Worm (Caenorhabditis elegans): Measurements from ENCODE around the gene C08F8.2.
"Not testable (repeated sequence)": the region's sequence is repeated elsewhere in the genome, so short reads cannot be mapped to it uniquely, and the experiment has no call there.

C08F8.2 gene

DNA sequence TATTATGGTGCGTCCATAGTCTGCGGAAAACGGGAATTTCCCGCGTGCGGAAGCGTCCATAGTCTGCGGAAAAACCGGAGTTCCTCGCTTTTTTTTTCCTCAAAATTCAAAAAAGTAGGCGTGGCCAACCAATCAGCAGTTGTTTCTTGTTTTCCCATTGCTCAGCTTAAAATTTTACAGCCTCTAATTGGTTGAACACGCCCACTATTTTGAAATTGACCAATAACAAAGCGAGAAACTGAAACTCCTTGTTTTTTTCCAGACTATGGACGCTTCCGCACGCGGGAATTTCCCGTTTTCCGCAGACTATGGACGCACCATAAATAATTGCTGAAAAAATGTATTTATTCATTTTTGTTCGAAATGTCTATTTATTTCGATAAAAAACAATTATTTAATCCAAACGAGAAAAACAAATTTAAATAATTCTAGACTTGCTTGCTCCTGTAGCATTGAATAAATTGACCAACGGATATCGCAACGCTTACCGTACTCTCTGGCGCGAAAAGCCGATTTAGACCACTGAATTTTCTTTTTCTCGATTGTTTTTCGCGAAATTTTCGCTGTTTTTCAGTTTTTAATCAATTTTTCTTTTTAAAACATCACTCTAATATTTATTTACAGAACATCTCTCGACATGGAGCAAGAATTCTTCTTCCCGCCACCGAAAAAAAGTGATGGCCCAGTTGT, 3.8 kb downstream of the C08F8.2 start, which contains the start of gene C08F8.3:
Gene C08F8.3, plus strand, starts transcription at position 620 of the 690 bp plus-strand sequence.
- not testable (repeated sequence) for TF ChIP-seq egl-27, aly-2, R02D3.7 (tag; optimal IDR thresholded peaks at IDR 0.05)

DNA sequence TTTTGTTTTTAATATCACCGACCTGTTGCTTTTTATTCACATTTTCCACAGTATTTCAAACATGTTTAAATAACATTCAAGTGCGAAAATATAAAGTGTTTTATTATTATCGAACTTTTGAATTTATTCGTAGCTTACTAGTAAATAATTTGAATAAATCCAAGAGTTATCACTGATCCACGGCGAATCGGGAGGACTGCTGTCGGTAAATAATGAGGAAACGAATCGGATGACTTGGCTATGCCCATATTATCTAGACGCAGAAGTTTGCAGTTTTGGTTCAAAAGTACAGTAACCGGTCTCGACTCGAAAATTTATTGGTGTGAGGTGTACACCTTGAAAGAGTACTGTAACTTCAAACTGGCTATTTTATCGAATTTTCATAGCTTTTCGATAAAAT, 5.7 kb downstream of the C08F8.2 start:
- no peak for TF ChIP-seq F13H6.1 (tag; optimal IDR thresholded peaks at IDR 0.05)
- TF ChIP-seq unc-62 (GFP tag; optimal IDR thresholded peaks at IDR 0.05) = no peak
- TF ChIP-seq lin-39 (tag; optimal IDR thresholded peaks at IDR 0.05) = no peak
- no peak for TF ChIP-seq alr-1 (tag; optimal IDR thresholded peaks at IDR 0.05)
- no peak for TF ChIP-seq sma-9 (GFP tag; optimal IDR thresholded peaks at IDR 0.05)
- no peak for TF ChIP-seq sma-9 (tag; optimal IDR thresholded peaks at IDR 0.05)
- TF ChIP-seq ceh-16 (tag; optimal IDR thresholded peaks at IDR 0.05) = no peak
- TF ChIP-seq ceh-82 (tag; optimal IDR thresholded peaks at IDR 0.05) = no peak
- TF ChIP-seq nhr-25 (tag; optimal IDR thresholded peaks at IDR 0.05) = no peak
- no peak for TF ChIP-seq egl-27 (tag; optimal IDR thresholded peaks at IDR 0.05)
- TF ChIP-seq mab-5 (tag; optimal IDR thresholded peaks at IDR 0.05) = no peak
- TF ChIP-seq lin-13 (GFP tag; optimal IDR thresholded peaks at IDR 0.05) = no peak
- no peak for TF ChIP-seq ztf-11 (tag; optimal IDR thresholded peaks at IDR 0.05)
- TF ChIP-seq elt-3 (tag; optimal IDR thresholded peaks at IDR 0.05) = no peak

DNA sequence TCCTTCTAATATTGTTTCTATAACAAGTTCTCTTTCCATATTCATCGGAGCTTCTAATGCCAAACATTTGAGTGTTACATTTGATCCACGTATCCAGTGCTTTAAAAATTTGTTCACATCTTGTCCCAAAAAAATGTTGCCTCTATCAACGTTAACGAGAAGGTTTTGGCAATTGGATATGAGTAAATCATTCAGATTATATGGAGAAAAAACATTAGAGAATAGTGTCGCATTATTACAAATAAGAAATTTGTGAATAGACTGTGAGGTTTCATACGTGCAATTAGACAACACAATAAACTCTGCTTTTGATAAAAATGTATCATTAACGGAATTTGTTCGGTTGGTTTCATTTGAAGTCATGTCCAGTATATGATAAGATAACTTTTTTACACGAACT, 9.1 kb downstream of the C08F8.2 start, which contains the start of gene mboa-4:
Gene mboa-4, minus strand, starts transcription at position 101 of the 400 bp plus-strand sequence.
- TF ChIP-seq ceh-82 (tag; optimal IDR thresholded peaks at IDR 0.05) = no peak
- TF ChIP-seq lsy-2 (tag; optimal IDR thresholded peaks at IDR 0.05) = no peak
- TF ChIP-seq mdl-1 (tag; optimal IDR thresholded peaks at IDR 0.05) = no peak
- no peak for TF ChIP-seq elt-1 (tag; optimal IDR thresholded peaks at IDR 0.05)
- TF ChIP-seq alr-1 (tag; optimal IDR thresholded peaks at IDR 0.05) = no peak
- no peak for TF ChIP-seq lin-11 (tag; optimal IDR thresholded peaks at IDR 0.05)
- TF ChIP-seq zag-1 (tag; optimal IDR thresholded peaks at IDR 0.05) = no peak
- no peak for TF ChIP-seq aly-2 (tag; optimal IDR thresholded peaks at IDR 0.05)
- no peak for TF ChIP-seq peb-1 (tag; optimal IDR thresholded peaks at IDR 0.05)

DNA sequence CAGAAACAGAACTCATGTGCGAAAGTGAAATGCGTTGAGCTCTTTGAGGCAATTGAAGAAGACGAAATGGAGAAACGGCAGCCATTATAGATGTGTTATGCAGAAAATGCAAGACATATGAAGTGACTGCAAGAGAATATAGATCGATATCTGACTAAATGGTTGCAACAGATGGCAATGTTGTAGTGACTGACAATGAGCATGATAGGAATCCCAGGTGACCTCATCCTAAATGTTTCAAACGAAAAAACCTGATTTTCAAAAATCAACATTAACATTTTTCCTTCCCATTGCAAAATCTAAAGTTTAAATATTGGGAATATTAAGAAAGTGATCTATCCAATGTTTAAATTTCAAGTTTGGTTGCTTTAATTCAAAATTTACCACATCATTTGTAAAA, 9.9 kb downstream of the C08F8.2 start, which contains the start of gene C08F8.15:
Gene C08F8.15, minus strand, starts transcription at position 101 of the 400 bp plus-strand sequence.
- TF ChIP-seq mbf-1 (tag; optimal IDR thresholded peaks at IDR 0.05) (no peak), elt-3 (tag; optimal IDR thresholded peaks at IDR 0.05) (no peak), ceh-82 (tag; optimal IDR thresholded peaks at IDR 0.05) (no peak), R02D3.7 (tag; optimal IDR thresholded peaks at IDR 0.05) (no peak), mab-5 (tag; optimal IDR thresholded peaks at IDR 0.05) (no peak), blmp-1 (tag; optimal IDR thresholded peaks at IDR 0.05; ENCODE audit: insufficient read depth) (no peak), nhr-237 (tag; optimal IDR thresholded peaks at IDR 0.05) (no peak), egl-27 (tag; optimal IDR thresholded peaks at IDR 0.05) (no peak), nhr-23 (tag; optimal IDR thresholded peaks at IDR 0.05) (no peak), ztf-1 (GFP tag; conservative IDR thresholded peaks at IDR 0.05) (no peak), peb-1 (tag; optimal IDR thresholded peaks at IDR 0.05) (no peak)

DNA sequence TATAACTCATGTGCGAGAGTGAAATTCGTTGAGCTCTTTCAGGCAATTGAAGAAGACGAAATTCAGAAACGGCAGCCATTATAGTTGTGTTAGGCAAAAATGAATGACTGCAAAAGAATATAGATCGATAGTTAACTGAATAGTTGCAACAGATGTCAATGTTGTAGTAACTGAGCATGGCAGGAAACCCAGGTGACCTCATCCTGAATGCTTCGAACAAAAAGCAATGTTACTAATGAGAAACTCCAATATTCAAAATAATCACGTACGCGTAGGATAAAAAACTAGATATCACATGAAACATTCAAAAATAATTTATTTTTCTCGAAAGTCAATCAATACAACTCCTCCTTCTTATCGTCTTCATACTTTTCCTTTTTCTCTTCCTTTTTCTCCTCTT, 11.7 kb downstream of the C08F8.2 start, which contains the start of gene fbxb-9:
Gene fbxb-9, minus strand, starts transcription at position 101 of the 400 bp plus-strand sequence.
- TF ChIP-seq nhr-129 (tag; optimal IDR thresholded peaks at IDR 0.05) = no peak

DNA sequence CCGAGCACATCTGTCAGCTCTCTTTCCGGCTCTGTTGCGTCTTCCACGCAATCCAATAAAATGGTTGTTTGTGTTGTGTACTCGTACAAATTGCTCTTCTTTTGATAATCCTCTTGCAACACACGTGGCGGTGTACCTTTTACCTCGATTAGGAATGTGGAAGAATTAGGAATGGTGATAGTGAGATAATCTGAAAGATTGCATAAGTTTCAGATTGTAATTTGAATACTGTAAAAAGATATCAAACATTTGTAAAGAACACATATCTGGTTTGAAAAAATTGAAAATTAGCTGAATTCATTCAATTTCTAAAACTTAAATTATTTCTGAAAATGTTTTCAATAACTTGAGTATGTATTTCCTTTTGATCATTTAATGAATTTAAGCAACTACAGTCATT, 14.0 kb downstream of the C08F8.2 start, which contains the start of gene C08F8.6:
Gene C08F8.6, minus strand, starts transcription at position 101 of the 400 bp plus-strand sequence.
- TF ChIP-seq gmeb-1 (tag; optimal IDR thresholded peaks at IDR 0.05) = no peak
- no peak for TF ChIP-seq mdl-1 (tag; optimal IDR thresholded peaks at IDR 0.05)
- TF ChIP-seq unc-39 (tag; optimal IDR thresholded peaks at IDR 0.05) = no peak
- no peak for TF ChIP-seq mab-5 (tag; optimal IDR thresholded peaks at IDR 0.05)
- no peak for TF ChIP-seq elt-3 (tag; optimal IDR thresholded peaks at IDR 0.05)
- no peak for TF ChIP-seq C34F6.9 (tag; optimal IDR thresholded peaks at IDR 0.05)
- no peak for TF ChIP-seq mbf-1 (tag; optimal IDR thresholded peaks at IDR 0.05)
- TF ChIP-seq aly-2 (tag; optimal IDR thresholded peaks at IDR 0.05) = no peak
- TF ChIP-seq nhr-77 (tag; optimal IDR thresholded peaks at IDR 0.05) = no peak
- TF ChIP-seq ztf-11 (tag; optimal IDR thresholded peaks at IDR 0.05) = no peak
- no peak for TF ChIP-seq F13H6.1 (tag; optimal IDR thresholded peaks at IDR 0.05)
